ENCODE assay signal across 1 worm cellular context in the genomic region with DNA sequence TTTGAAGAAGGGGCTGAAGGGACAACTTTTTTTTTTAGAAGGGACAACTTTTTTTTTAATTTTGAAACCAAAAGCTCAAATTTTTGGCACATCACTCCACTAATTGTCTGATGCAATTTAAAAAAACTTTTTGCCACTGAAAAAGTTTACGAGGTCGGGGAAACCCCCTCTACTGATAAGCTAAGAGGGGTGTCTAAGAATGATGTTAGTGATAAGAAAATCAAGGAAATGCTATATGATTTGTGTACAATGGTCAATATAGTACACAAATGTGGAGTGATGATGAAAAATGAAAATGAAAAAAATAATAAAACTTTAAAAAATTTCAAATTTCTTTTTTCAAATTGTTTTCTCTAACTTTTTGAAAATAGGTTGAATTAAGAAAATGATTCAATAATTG.
TF ChIP-seq lines count a peak whose summit lies in the region.

No protein-coding gene starts in this region.

TF ChIP-seq in whole organism, L1 larva, 84 proteins besides CTCF, POLR2A, EP300 and RAD21 (continued from another document):
- TF ChIP-seq mef-2 (tag; optimal IDR thresholded peaks at IDR 0.05; lab: Kevin White, UChicago): no peak
